Fruit fly (Drosophila melanogaster) Kc167 (cell line): Measurements from ENCODE around the gene IFT46.

Experiments
- Myc ChIP-seq: fragments of >200 bp; optimal IDR thresholded peaks from 2 replicates; lab custom pipeline; 2017; ENCODE audit warnings: missing external identifiers
- Sin3A ChIP-seq: fragments of >200 bp; optimal IDR thresholded peaks from 2 replicates; lab custom pipeline; 2018; ENCODE audit warnings: missing external identifiers
- psq ChIP-seq: fragments of >200 bp; optimal IDR thresholded peaks from 2 replicates; lab custom pipeline; 2017; ENCODE audit warnings: missing external identifiers

dm6 chr2L:18630611-18631221, 14.8 kb upstream of the IFT46 start:
- no peak for TF ChIP-seq Sin3A (lab: Kevin White, UChicago)
- no peak for TF ChIP-seq psq (lab: Kevin White, UChicago)
- no peak for TF ChIP-seq Myc (lab: Kevin White, UChicago)
